Fruit fly (Drosophila melanogaster): ENCODE measurements around the gene Utx.

Utx gene

DNA sequence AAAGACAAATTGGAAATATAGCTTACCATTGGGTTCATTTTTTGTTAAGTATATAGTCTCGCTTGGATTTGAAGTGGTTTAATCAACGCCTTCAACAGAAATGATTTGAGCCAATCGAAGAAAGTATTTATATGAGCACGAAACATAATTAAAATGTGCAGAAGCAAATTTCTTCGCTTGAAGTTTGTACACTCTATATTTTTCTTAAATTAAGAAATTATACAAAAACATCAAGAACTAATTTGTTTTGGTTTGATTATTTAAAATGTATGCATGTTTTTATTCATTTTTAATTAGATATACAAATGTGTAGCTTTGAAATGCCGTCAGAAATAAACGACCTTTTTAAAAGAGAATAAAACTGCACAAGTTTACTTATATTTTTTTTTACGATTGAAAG, 23.3 kb upstream of the Utx start, which contains the start of gene CG13138:
Gene CG13138 (minus strand): TSS at position 101 of the 400 bp plus-strand sequence.
- TF ChIP-seq Myc (optimal IDR thresholded peaks at IDR 0.05) (no peak), woc (GFP tag; optimal IDR thresholded peaks at IDR 0.05) (no peak), Sp1 (GFP tag; optimal IDR thresholded peaks at IDR 0.05) (no peak), psq (GFP tag; optimal IDR thresholded peaks at IDR 0.05) (no peak), dmrt93B (GFP tag; optimal IDR thresholded peaks at IDR 0.05) (no peak), jim (GFP tag; optimal IDR thresholded peaks at IDR 0.05) (no peak), fru (GFP tag; optimal IDR thresholded peaks at IDR 0.05) (no peak), brk (GFP tag; optimal IDR thresholded peaks at IDR 0.05) (no peak), Mio (GFP tag; optimal IDR thresholded peaks at IDR 0.05) (no peak), Hr83 (GFP tag; optimal IDR thresholded peaks at IDR 0.05; ENCODE audit: poor library complexity, severe bottlenecking) (no peak), h (GFP tag; optimal IDR thresholded peaks at IDR 0.05) (no peak), sage (GFP tag; optimal IDR thresholded peaks at IDR 0.05) (no peak), Dif (GFP tag; optimal IDR thresholded peaks at IDR 0.05; ENCODE audit: partially characterized antibody) (no peak), ey (GFP tag; optimal IDR thresholded peaks at IDR 0.05) (no peak), Vsx2 (GFP tag; optimal IDR thresholded peaks at IDR 0.05; ENCODE audit: partially characterized antibody) (no peak), usp (GFP tag; optimal IDR thresholded peaks at IDR 0.05) (no peak), Hr78 (GFP tag; optimal IDR thresholded peaks at IDR 0.05) (no peak), CG32264 (GFP tag; optimal IDR thresholded peaks at IDR 0.05) (no peak)

dm6 chr2L:10299810-10300147, 21.2 kb upstream of the Utx start, which contains the start of gene CYLD:
TSS of gene CYLD (minus strand) at chr2L:10299847.
- TF ChIP-seq GATAd (GFP tag; optimal IDR thresholded peaks at IDR 0.05) (no peak), Dfd (GFP tag; optimal IDR thresholded peaks at IDR 0.05) (no peak), HLH106 (tag; optimal IDR thresholded peaks at IDR 0.05) (peak; percentile 60), Rel (GFP tag; optimal IDR thresholded peaks at IDR 0.05) (no peak), Rel (tag; optimal IDR thresholded peaks at IDR 0.05) (no peak), fru (GFP tag; optimal IDR thresholded peaks at IDR 0.05) (no peak), rgr (GFP tag; optimal IDR thresholded peaks at IDR 0.05) (peak; percentile 64), Dif (GFP tag; optimal IDR thresholded peaks at IDR 0.05; ENCODE audit: partially characterized antibody) (no peak), sv (GFP tag; optimal IDR thresholded peaks at IDR 0.05) (no peak), dmrt93B (GFP tag; optimal IDR thresholded peaks at IDR 0.05) (no peak), Jra (GFP tag; optimal IDR thresholded peaks at IDR 0.05) (peak; percentile 56), Hr78 (GFP tag; optimal IDR thresholded peaks at IDR 0.05) (no peak), jim (GFP tag; optimal IDR thresholded peaks at IDR 0.05) (no peak), lola (GFP tag; optimal IDR thresholded peaks at IDR 0.05) (no peak), brk (GFP tag; optimal IDR thresholded peaks at IDR 0.05) (peak; percentile 68), usp (GFP tag; optimal IDR thresholded peaks at IDR 0.05) (no peak), OdsH (GFP tag; optimal IDR thresholded peaks at IDR 0.05) (peak; percentile 50), Vsx2 (GFP tag; optimal IDR thresholded peaks at IDR 0.05; ENCODE audit: partially characterized antibody) (no peak), Abd-B (GFP tag; optimal IDR thresholded peaks at IDR 0.05) (no peak), ey (GFP tag; optimal IDR thresholded peaks at IDR 0.05) (peak; percentile 14), N (GFP tag; optimal IDR thresholded peaks at IDR 0.05) (no peak), Hnf4 (GFP tag; optimal IDR thresholded peaks at IDR 0.05) (peak; percentile 70), CG32264 (GFP tag; optimal IDR thresholded peaks at IDR 0.05) (no peak), dl (GFP tag; optimal IDR thresholded peaks at IDR 0.05; ENCODE audit: insufficient read depth in 1 of 2, partially characterized antibody in 2 of 2) (no peak), sage (GFP tag; optimal IDR thresholded peaks at IDR 0.05) (peak; percentile 7), Myc (optimal IDR thresholded peaks at IDR 0.05) (no peak), CrebA (GFP tag; optimal IDR thresholded peaks at IDR 0.05; ENCODE audit: borderline replicate concordance) (no peak), pan (optimal IDR thresholded peaks at IDR 0.05) (no peak), CG9705 (GFP tag; optimal IDR thresholded peaks at IDR 0.05) (peak; percentile 34), Hr83 (GFP tag; optimal IDR thresholded peaks at IDR 0.05; ENCODE audit: poor library complexity, severe bottlenecking) (no peak), br (GFP tag; optimal IDR thresholded peaks at IDR 0.05) (no peak), h (GFP tag; optimal IDR thresholded peaks at IDR 0.05) (no peak), dsf (GFP tag; optimal IDR thresholded peaks at IDR 0.05; ENCODE audit: borderline replicate concordance) (no peak), tai (GFP tag; optimal IDR thresholded peaks at IDR 0.05) (no peak), foxo (GFP tag; optimal IDR thresholded peaks at IDR 0.05) (peak in 1 of 2 experiments; percentile 62), psq (GFP tag; optimal IDR thresholded peaks at IDR 0.05) (peak; percentile 25), woc (GFP tag; optimal IDR thresholded peaks at IDR 0.05) (peak; percentile 4), Sp1 (GFP tag; optimal IDR thresholded peaks at IDR 0.05) (no peak), Mio (GFP tag; optimal IDR thresholded peaks at IDR 0.05) (no peak)

Measured in whole organism, wandering third instar larva.